ENCODE assay signal across 2 fruit fly cellular contexts in genomic region chrX:16406083-16406482, dm6.
TF ChIP-seq lines count a peak whose summit lies in the region.

No protein-coding gene starts in this region.

- TF ChIP-seq CTCF in whole organism, embryonic (GFP tag; optimal IDR thresholded peaks at IDR 0.05; lab: Kevin White, UChicago): no peak

TF ChIP-seq in whole organism, embryonic, 481 proteins besides CTCF, POLR2A, EP300 and RAD21:
- peak; percentile 28 for TF ChIP-seq exex (tag; optimal IDR thresholded peaks at IDR 0.05; lab: Kevin White, UChicago)
- peak; percentile 56 for TF ChIP-seq GATAe (GFP tag; conservative IDR thresholded peaks at IDR 0.05; lab: Robert Waterston, UW)
- TF ChIP-seq grau (tag; optimal IDR thresholded peaks at IDR 0.05; lab: Kevin White, UChicago): peak; percentile 69
- peak; percentile 51 for TF ChIP-seq CG34376 (GFP tag; optimal IDR thresholded peaks at IDR 0.05; lab: Kevin White, UChicago)
- peak; percentile 20 for TF ChIP-seq lab (GFP tag; optimal IDR thresholded peaks at IDR 0.05; lab: Kevin White, UChicago)
- TF ChIP-seq Max (GFP tag; optimal IDR thresholded peaks at IDR 0.05; lab: Kevin White, UChicago): no peak
- peak; percentile 6 for TF ChIP-seq sug (tag; optimal IDR thresholded peaks at IDR 0.05; lab: Kevin White, UChicago)
- no peak for TF ChIP-seq CG14441 (GFP tag; IDR thresholded peaks at IDR 0.05; lab: Robert Waterston, UW)

TF ChIP-seq in whole organism, prepupa, 60 proteins besides CTCF, POLR2A, EP300 and RAD21:
- TF ChIP-seq Sox15 (GFP tag; optimal IDR thresholded peaks at IDR 0.05; lab: Kevin White, UChicago) (no peak), esn (GFP tag; optimal IDR thresholded peaks at IDR 0.05; lab: Kevin White, UChicago) (no peak), CG10631 (GFP tag; optimal IDR thresholded peaks at IDR 0.05; lab: Kevin White, UChicago) (no peak), net (GFP tag; optimal IDR thresholded peaks at IDR 0.05; lab: Kevin White, UChicago) (no peak), CG6163 (GFP tag; IDR thresholded peaks at IDR 0.05; lab: Robert Waterston, UW) (no peak), Met (GFP tag; optimal IDR thresholded peaks at IDR 0.05; lab: Kevin White, UChicago) (no peak), Eip78C (GFP tag; lab: Kevin White, UChicago) (peak; percentile 46), spab (GFP tag; optimal IDR thresholded peaks at IDR 0.05; lab: Kevin White, UChicago) (no peak)
